Fruit fly (Drosophila melanogaster) whole organism, prepupa: ENCODE data around the gene CG15539.

ENCODE experiments used
- Blimp-1 ChIP-seq: fragments of 200-800 bp; sonication (Bioruptor generic); optimal IDR thresholded peaks from 3 replicates; lab custom pipeline; 2017; ENCODE audit warnings: missing biosample characterization, missing genetic modification characterization, mild to moderate bottlenecking, moderate library complexity, missing genetic modification reagents
- CG10631 ChIP-seq: fragments of 200-800 bp; sonication (Bioruptor generic); optimal IDR thresholded peaks from 2 replicates; lab custom pipeline; 2016; ENCODE audit warnings: missing biosample characterization, missing genetic modification characterization
- CG11294 ChIP-seq: fragments of 200-800 bp; sonication (Bioruptor generic); IDR thresholded peaks from 2 replicates; pipeline ENCODE4 v1.3.6; 2022; ENCODE audit warnings: missing biosample characterization, missing genetic modification characterization
- CG15336 ChIP-seq: fragments of 200-800 bp; sonication (Bioruptor generic); IDR thresholded peaks from 2 replicates; pipeline ENCODE4 v1.3.6; 2022; ENCODE audit warnings: missing biosample characterization, missing genetic modification characterization
- CG16779 ChIP-seq: fragments of 200-800 bp; sonication (Bioruptor generic); optimal IDR thresholded peaks from 3 replicates; lab custom pipeline; 2017; ENCODE audit warnings: missing biosample characterization, mild to moderate bottlenecking, missing genetic modification characterization
- CG3032 ChIP-seq: fragments of 200-800 bp; optimal IDR thresholded peaks from 2 replicates; lab custom pipeline; 2019; ENCODE audit warnings: missing biosample characterization, mild to moderate bottlenecking, missing genetic modification characterization, moderate library complexity
- CG31627 ChIP-seq: fragments of 200-800 bp; sonication (Bioruptor generic); optimal IDR thresholded peaks from 3 replicates; lab custom pipeline; 2016; ENCODE audit warnings: missing biosample characterization, missing genetic modification characterization
- CG34406 ChIP-seq: fragments of 200-800 bp; sonication (Bioruptor generic); optimal IDR thresholded peaks from 3 replicates; lab custom pipeline; 2016; ENCODE audit warnings: missing biosample characterization, missing genetic modification characterization
- CG3919 ChIP-seq: fragments of 200-800 bp; sonication (Bioruptor generic); optimal IDR thresholded peaks from 3 replicates; lab custom pipeline; 2016; ENCODE audit warnings: missing biosample characterization, missing genetic modification characterization
- CG6163 ChIP-seq: fragments of 200-800 bp; sonication (Bioruptor generic); IDR thresholded peaks from 3 replicates; pipeline ENCODE4 v1.3.6; 2022; ENCODE audit warnings: missing biosample characterization, missing genetic modification characterization
- CG6276 ChIP-seq: fragments of 200-800 bp; sonication (Bioruptor generic); optimal IDR thresholded peaks from 2 replicates; lab custom pipeline; 2017; ENCODE audit warnings: missing biosample characterization, mild to moderate bottlenecking, missing genetic modification characterization
- CG6808 ChIP-seq: fragments of 200-800 bp; sonication (Bioruptor generic); optimal IDR thresholded peaks from 3 replicates; lab custom pipeline; 2017; ENCODE audit warnings: missing biosample characterization, missing genetic modification characterization, mild to moderate bottlenecking, moderate library complexity, missing genetic modification reagents
- CG6854 ChIP-seq: fragments of 200-800 bp; sonication (Bioruptor generic); optimal IDR thresholded peaks from 2 replicates; lab custom pipeline; 2017; ENCODE audit warnings: missing biosample characterization, mild to moderate bottlenecking, missing genetic modification characterization
- CG9139 ChIP-seq: fragments of 200-800 bp; sonication (Bioruptor generic); optimal IDR thresholded peaks from 3 replicates; lab custom pipeline; 2017; ENCODE audit warnings: missing biosample characterization, mild to moderate bottlenecking, missing genetic modification characterization
- Eip75B ChIP-seq: fragments of 200-800 bp; sonication (Bioruptor generic); optimal IDR thresholded peaks from 3 replicates; lab custom pipeline; 2016; ENCODE audit warnings: missing biosample characterization, missing genetic modification characterization
- Eip78C ChIP-seq: fragments of 200-800 bp; sonication (Bioruptor generic); peaks from one replicate; lab custom pipeline; 2016; ENCODE audit warnings: missing biosample characterization, missing genetic modification characterization
- Eip93F ChIP-seq: fragments of 200-800 bp; sonication (Bioruptor generic); optimal IDR thresholded peaks from 2 replicates; lab custom pipeline; 2016; ENCODE audit warnings: missing biosample characterization, mild to moderate bottlenecking, missing genetic modification characterization
- Ets21C ChIP-seq: fragments of 200-800 bp; sonication (Bioruptor generic); optimal IDR thresholded peaks from 3 replicates; lab custom pipeline; 2016; ENCODE audit warnings: missing biosample characterization, missing genetic modification characterization
- Gug ChIP-seq: fragments of 200-800 bp; sonication (Bioruptor generic); IDR thresholded peaks from 2 replicates; pipeline ENCODE4 v1.3.6; 2022; ENCODE audit warnings: missing biosample characterization, missing genetic modification characterization
- Hr39 ChIP-seq: fragments of 200-800 bp; sonication (Bioruptor generic); optimal IDR thresholded peaks from 2 replicates; lab custom pipeline; 2016; ENCODE audit warnings: missing biosample characterization, missing genetic modification characterization
- Met ChIP-seq: fragments of 200-800 bp; sonication (Bioruptor generic); optimal IDR thresholded peaks from 3 replicates; lab custom pipeline; 2016; ENCODE audit warnings: missing biosample characterization, missing genetic modification characterization
- OdsH ChIP-seq: fragments of 200-800 bp; sonication (Bioruptor generic); optimal IDR thresholded peaks from 3 replicates; lab custom pipeline; 2016; ENCODE audit warnings: missing biosample characterization, missing genetic modification characterization
- Smox ChIP-seq: fragments of 200-800 bp; sonication (Bioruptor generic); optimal IDR thresholded peaks from 3 replicates; lab custom pipeline; 2016; ENCODE audit warnings: missing biosample characterization, missing genetic modification characterization
- Sox102F ChIP-seq: fragments of 200-800 bp; sonication (Bioruptor generic); optimal IDR thresholded peaks from 2 replicates; lab custom pipeline; 2016; ENCODE audit warnings: missing biosample characterization, mild to moderate bottlenecking, missing genetic modification characterization
- Sox14 ChIP-seq: fragments of 200-800 bp; sonication (Bioruptor generic); optimal IDR thresholded peaks from 3 replicates; lab custom pipeline; 2016; ENCODE audit warnings: missing biosample characterization, missing genetic modification characterization
- achi ChIP-seq: fragments of 200-800 bp; sonication (Bioruptor generic); optimal IDR thresholded peaks from 3 replicates; lab custom pipeline; 2016; ENCODE audit warnings: missing biosample characterization, missing genetic modification characterization
- cyc ChIP-seq: fragments of 200-800 bp; sonication (Bioruptor generic); optimal IDR thresholded peaks from 3 replicates; lab custom pipeline; 2016; ENCODE audit warnings: missing biosample characterization, missing genetic modification characterization
- dac ChIP-seq: fragments of 200-800 bp; sonication (Bioruptor generic); optimal IDR thresholded peaks from 2 replicates; lab custom pipeline; 2017; ENCODE audit warnings: missing biosample characterization, mild to moderate bottlenecking, missing genetic modification characterization
- dsx ChIP-seq: fragments of 200-800 bp; optimal IDR thresholded peaks from 3 replicates; lab custom pipeline; 2019; ENCODE audit warnings: missing biosample characterization, mild to moderate bottlenecking, missing genetic modification characterization, moderate library complexity; ENCODE audit not compliant: poor library complexity, severe bottlenecking
- eg ChIP-seq: fragments of 200-800 bp; sonication (Bioruptor generic); IDR thresholded peaks from 3 replicates; pipeline ENCODE4 v1.3.6; 2022; ENCODE audit warnings: missing biosample characterization, missing genetic modification characterization
- esn ChIP-seq: fragments of 200-800 bp; sonication (Bioruptor generic); optimal IDR thresholded peaks from 2 replicates; lab custom pipeline; 2016; ENCODE audit warnings: missing biosample characterization, mild to moderate bottlenecking, missing genetic modification characterization, moderate library complexity
- fd59A ChIP-seq: fragments of 200-800 bp; sonication (Bioruptor generic); optimal IDR thresholded peaks from 2 replicates; lab custom pipeline; 2017; ENCODE audit warnings: missing biosample characterization, mild to moderate bottlenecking, missing genetic modification characterization, missing genetic modification reagents
- fd85E ChIP-seq: fragments of 200-800 bp; sonication (Bioruptor generic); optimal IDR thresholded peaks from 3 replicates; lab custom pipeline; 2016; ENCODE audit warnings: missing biosample characterization, missing genetic modification characterization
- net ChIP-seq: fragments of 200-800 bp; sonication (Bioruptor generic); optimal IDR thresholded peaks from 3 replicates; lab custom pipeline; 2016; ENCODE audit warnings: missing biosample characterization, missing genetic modification characterization
- salr ChIP-seq, 2 experiments: fragments of 200-800 bp; sonication (Bioruptor generic); optimal IDR thresholded peaks; 3 replicates each; lab custom pipeline; 2016 to 2018; ENCODE audit warnings: missing biosample characterization in 2 of 2, missing genetic modification characterization in 2 of 2, mild to moderate bottlenecking in 1 of 2
- spab ChIP-seq: fragments of 200-800 bp; sonication (Bioruptor generic); optimal IDR thresholded peaks from 2 replicates; lab custom pipeline; 2017; ENCODE audit warnings: missing biosample characterization, mild to moderate bottlenecking, missing genetic modification characterization, missing genetic modification reagents
- ss ChIP-seq, 2 experiments: fragments of 200-800 bp; sonication (Bioruptor generic); optimal IDR thresholded peaks; 2 replicates in 1 of 2; 3 replicates in 1 of 2; lab custom pipeline; 2017 to 2018; ENCODE audit warnings: mild to moderate bottlenecking in 2 of 2, missing biosample characterization in 2 of 2, missing genetic modification characterization in 2 of 2, moderate library complexity in 1 of 2
- svp ChIP-seq: fragments of 200-800 bp; sonication (Bioruptor generic); peaks from one replicate; lab custom pipeline; 2016; ENCODE audit warnings: missing biosample characterization, missing genetic modification characterization
- topi ChIP-seq: fragments of 200-800 bp; sonication (Bioruptor generic); optimal IDR thresholded peaks from 3 replicates; lab custom pipeline; 2016; ENCODE audit warnings: missing biosample characterization, missing genetic modification characterization

The CG15539 gene

DNA sequence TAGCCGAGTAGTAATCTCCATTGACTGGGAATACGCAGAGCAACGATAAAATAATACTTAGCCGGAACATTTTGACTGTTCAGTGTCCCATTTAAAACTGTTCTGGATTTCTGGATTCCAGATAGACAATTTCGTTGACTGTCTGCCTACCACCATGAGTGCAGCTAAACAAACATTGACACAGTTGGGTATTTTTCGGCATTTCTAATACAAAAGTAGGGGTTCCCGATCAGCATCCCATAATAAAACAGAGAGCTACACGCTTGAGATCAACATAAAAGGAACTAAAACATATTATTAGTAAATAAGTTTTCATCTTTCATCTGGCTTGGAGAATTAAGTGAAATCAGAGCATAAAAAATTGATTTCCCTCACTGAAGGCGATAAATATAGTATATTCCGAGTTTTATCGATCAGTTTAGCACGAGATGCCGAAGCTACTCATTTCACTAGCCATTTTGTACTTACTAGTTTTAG is at the start of gene CG15539, which contains the start of gene PH4alphaSG1:
TSS of gene CG15539 (plus strand) at position 427 of the 477 bp plus-strand sequence.
TSS of gene PH4alphaSG1 (minus strand) at position 101 of the 477 bp plus-strand sequence.
- TF ChIP-seq salr (GFP tag; optimal IDR thresholded peaks at IDR 0.05; lab: Kevin White, UChicago) (no peak), dac (no peak), dsx (GFP tag; lab: Kevin White, UChicago) (no peak), Eip93F (GFP tag; lab: Kevin White, UChicago) (no peak), esn (GFP tag; lab: Kevin White, UChicago) (no peak), Eip75B (GFP tag; lab: Kevin White, UChicago) (no peak), CG6163 (GFP tag; lab: Robert Waterston, UW) (no peak), Gug (no peak), topi (GFP tag; lab: Kevin White, UChicago) (no peak), CG3032 (tag; lab: Kevin White, UChicago) (no peak), CG10631 (GFP tag; lab: Kevin White, UChicago) (no peak), CG34406 (GFP tag; lab: Kevin White, UChicago) (no peak), Sox102F (GFP tag; lab: Kevin White, UChicago) (no peak), CG11294 (GFP tag; lab: Robert Waterston, UW) (no peak), Smox (no peak)
- TF ChIP-seq, all 60 proteins: peak for 0

DNA sequence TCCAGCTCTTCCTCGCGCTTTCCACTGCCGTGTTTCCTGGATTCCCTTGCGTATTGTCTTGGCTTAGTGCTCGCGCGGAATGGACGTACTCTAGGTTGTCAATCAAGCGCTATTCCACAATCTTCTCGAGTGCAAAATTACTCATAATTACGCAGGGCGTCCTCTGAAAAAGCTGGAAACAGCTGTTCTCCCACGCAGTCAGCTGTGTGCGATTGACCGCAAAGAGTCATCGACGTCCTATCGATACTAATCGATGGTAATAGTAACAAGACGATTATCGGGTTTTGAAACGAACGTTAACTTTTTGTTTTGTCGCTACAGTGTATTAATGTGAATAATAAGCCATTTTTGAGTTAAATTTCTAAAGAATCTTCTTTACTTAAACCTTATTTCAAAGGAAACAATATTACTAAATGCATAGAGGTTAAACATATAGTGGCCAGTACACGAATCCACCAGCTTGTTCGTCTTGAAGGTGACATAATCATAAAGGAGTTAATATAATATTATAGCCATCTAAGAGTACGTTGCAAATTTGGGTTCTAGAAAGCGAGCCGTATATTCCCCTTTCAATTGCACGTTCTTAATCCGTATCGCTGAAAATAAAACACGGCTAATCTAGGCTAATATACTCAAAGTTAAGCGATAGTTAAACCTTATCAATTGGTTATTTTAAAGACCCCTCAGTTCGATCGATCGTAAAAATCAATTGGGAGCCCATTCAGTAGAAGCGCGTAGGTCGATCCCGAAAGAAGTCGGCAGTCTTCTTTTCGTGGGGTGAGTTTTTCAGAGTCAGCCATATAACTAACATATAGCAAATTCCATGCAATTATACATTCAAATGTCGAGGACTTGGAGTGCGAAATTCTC is 46.5 kb upstream of the CG15539 start, which contains the start of the genes CG2224 and CDase:
TSS of gene CG2224 (minus strand) at position 235 of the 870 bp plus-strand sequence.
TSS of gene CDase (plus strand) at position 456 of the 870 bp plus-strand sequence.
- TF ChIP-seq Smox (no peak), Eip78C (GFP tag; lab: Kevin White, UChicago) (peak; percentile 8)

DNA sequence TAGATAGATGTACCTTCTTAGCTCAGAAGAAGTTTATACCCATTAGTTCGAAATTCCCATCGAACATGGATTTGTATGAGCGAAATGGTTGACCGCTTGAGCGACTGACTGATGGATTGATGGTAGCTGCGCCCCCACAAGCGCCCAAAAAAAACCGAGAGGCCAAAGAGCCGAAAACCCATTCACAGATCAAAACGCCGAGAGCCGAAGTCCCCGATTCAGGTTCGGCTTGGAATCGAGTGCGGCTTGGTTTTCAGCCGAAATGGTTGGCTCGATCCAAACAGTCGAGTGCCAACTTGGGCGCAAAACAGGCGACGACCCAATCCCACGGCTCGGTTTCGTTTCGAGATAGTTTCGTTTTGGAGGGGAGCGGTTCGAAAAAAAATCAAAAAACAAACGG is 45.6 kb upstream of the CG15539 start:
- TF ChIP-seq CG6854 (GFP tag; lab: Kevin White, UChicago): peak; percentile 21
- peak; percentile 41; the same call in 1 of the 3 replicates for TF ChIP-seq CG6163 (GFP tag; lab: Robert Waterston, UW)
- TF ChIP-seq eg: peak; percentile 10; the same call in 1 of the 3 replicates
- peak; percentile 50 for TF ChIP-seq svp (GFP tag; lab: Kevin White, UChicago)
- TF ChIP-seq Met (GFP tag; lab: Kevin White, UChicago): no peak
- no peak for TF ChIP-seq CG10631 (GFP tag; lab: Kevin White, UChicago)
- TF ChIP-seq Eip78C (GFP tag; lab: Kevin White, UChicago): peak; percentile 26
- TF ChIP-seq CG15336 (GFP tag; lab: Robert Waterston, UW): peak; percentile 18; the same call in 1 of the 2 replicates

DNA sequence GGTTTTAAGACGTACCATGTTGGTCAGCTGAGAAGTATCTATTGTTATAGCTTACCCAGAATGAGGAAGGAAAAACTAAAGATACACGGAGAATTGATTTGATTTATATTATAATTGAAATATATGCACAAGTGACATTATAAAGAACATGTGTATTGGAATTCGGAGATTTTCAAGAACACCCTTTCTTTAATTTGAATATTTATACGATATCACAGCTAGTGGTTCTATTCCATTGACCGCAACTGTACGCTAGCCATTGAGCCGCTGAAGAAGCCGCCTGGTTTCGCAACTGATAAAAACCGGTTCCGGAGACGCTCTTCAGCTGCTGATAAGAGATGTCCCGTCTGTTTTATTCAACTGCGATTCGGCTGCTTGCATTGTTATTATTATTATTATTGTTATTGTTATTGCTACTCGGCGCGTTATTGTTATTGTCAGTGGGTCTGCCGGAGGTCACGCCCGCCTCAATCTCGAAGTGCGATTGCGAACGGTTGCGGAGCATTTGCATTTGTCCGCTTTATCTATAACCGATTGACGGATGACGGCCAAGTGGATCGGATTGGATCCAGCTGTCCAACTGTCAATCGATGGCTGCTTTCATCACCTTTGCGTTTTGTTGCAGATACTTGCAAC is 44.1 kb upstream of the CG15539 start:
- TF ChIP-seq Blimp-1 (GFP tag; lab: Kevin White, UChicago) (no peak), Sox14 (GFP tag; lab: Kevin White, UChicago) (peak; percentile 48), dac (no peak), cyc (peak; percentile 6), CG31627 (GFP tag; lab: Kevin White, UChicago) (peak; percentile 31), CG6808 (GFP tag; lab: Kevin White, UChicago) (peak; percentile 65), CG10631 (GFP tag; lab: Kevin White, UChicago) (peak; percentile 62), CG6276 (GFP tag; lab: Kevin White, UChicago) (peak; percentile 48), fd85E (peak; percentile 26), Hr39 (GFP tag; lab: Kevin White, UChicago) (peak; percentile 27), CG16779 (peak; percentile 18), ss (GFP tag; optimal IDR thresholded peaks at IDR 0.05; lab: Kevin White, UChicago) (peak; percentile 41 to 65), CG3919 (GFP tag; lab: Kevin White, UChicago) (peak; percentile 49), CG3032 (tag; lab: Kevin White, UChicago) (peak; percentile 52), Ets21C (GFP tag; lab: Kevin White, UChicago) (no peak), Gug (no peak), CG15336 (GFP tag; lab: Robert Waterston, UW) (peak; percentile 67), achi (GFP tag; lab: Kevin White, UChicago) (peak; percentile 62), OdsH (GFP tag; lab: Kevin White, UChicago) (peak; percentile 61), svp (GFP tag; lab: Kevin White, UChicago) (peak; percentile 98), net (GFP tag; lab: Kevin White, UChicago) (peak; percentile 36), topi (GFP tag; lab: Kevin White, UChicago) (peak; percentile 55), Sox102F (GFP tag; lab: Kevin White, UChicago) (peak; percentile 45), eg (peak; percentile 71), CG9139 (GFP tag; lab: Kevin White, UChicago) (peak; percentile 25), spab (GFP tag; lab: Kevin White, UChicago) (peak; percentile 43), CG6854 (GFP tag; lab: Kevin White, UChicago) (peak; percentile 88), CG6163 (GFP tag; lab: Robert Waterston, UW) (peak; percentile 71), fd59A (GFP tag; lab: Kevin White, UChicago) (peak; percentile 16)
